Worm (Caenorhabditis elegans) whole organism, young adult: ENCODE data around the gene R05D3.3.

Source experiments
- F23B12.7 ChIP-seq: sonication (generic microtip); optimal IDR thresholded peaks from 2 replicates; lab custom pipeline; 2017; ENCODE audit warnings: missing genetic modification characterization, mild to moderate bottlenecking, missing compliant biosample characterization, antibody characterized with exemption, moderate library complexity; ENCODE audit not compliant: insufficient read depth
- him-1 ChIP-seq: sonication (generic microtip); optimal IDR thresholded peaks from 2 replicates; lab custom pipeline; 2016; ENCODE audit warnings: missing genotype, missing genetic modification reagents, missing genetic modification characterization, missing compliant biosample characterization
- hrde-1 ChIP-seq: sonication (generic microtip); optimal IDR thresholded peaks from 2 replicates; lab custom pipeline; 2016; ENCODE audit warnings: missing genetic modification characterization, mild to moderate bottlenecking, missing compliant biosample characterization, moderate library complexity, missing genotype, missing genetic modification reagents, borderline replicate concordance
- madf-8 ChIP-seq: fragments of 200-800 bp; sonication (Bioruptor generic); conservative IDR thresholded peaks from 2 replicates; pipeline ENCODE4 v1.3.6; 2022; ENCODE audit warnings: missing genetic modification reagents, missing genetic modification characterization, missing compliant biosample characterization
- rcor-1 ChIP-seq: fragments of 200-800 bp; sonication (Bioruptor generic); IDR thresholded peaks from 2 replicates; pipeline ENCODE4 v1.3.6; 2022; ENCODE audit warnings: missing genetic modification reagents, missing genetic modification characterization, missing compliant biosample characterization
- ztf-3 ChIP-seq: fragments of 200-800 bp; sonication (Bioruptor generic); optimal IDR thresholded peaks from 2 replicates; lab custom pipeline; 2018; ENCODE audit warnings: mild to moderate bottlenecking, missing genetic modification characterization, missing compliant biosample characterization

DNA sequence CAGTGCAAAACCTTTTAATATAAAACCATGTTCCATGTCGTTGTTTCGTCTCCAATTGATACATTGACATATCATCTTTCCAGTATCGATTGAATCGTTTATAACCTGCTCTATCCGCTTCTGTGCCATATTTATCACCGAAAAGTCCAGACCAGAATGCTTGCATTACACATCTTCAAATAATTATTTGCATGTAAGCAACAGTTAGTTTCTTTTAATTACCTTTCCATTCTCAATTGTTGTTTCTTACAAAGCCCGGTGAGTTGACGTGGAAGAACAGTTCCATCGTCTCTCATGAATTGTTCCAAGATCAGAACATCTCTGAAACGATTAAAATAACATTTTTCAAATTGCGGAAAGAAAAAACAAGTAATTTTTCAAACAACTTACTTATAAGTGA is 32.6 kb upstream of the R05D3.3 start, which contains the start of gene iglr-2:
- TF ChIP-seq hrde-1 (no peak), ztf-3 (GFP tag; lab: Kevin White, UChicago) (no peak), F23B12.7 (no peak), rcor-1 (GFP tag; lab: Robert Waterston, UW) (no peak), madf-8 (GFP tag; lab: Robert Waterston, UW) (no peak), him-1 (tag; lab: Kevin White, UChicago) (no peak)
